Worm (Caenorhabditis elegans) whole organism, early embryonic: ENCODE data around the gene H06H21.8.

Source experiments
- ama-1 ChIP-seq: fragments of 150-350 bp; optimal IDR thresholded peaks from 2 replicates; lab custom pipeline; 2014
- flt-1 ChIP-seq: fragments of 200-800 bp; sonication (Bioruptor generic); IDR thresholded peaks from 2 replicates; pipeline ENCODE4 v1.3.6; 2022; ENCODE audit warnings: missing genetic modification characterization, missing compliant biosample characterization
- hmg-4 ChIP-seq: fragments of 200-800 bp; sonication (Bioruptor generic); optimal IDR thresholded peaks from 2 replicates; lab custom pipeline; 2018; ENCODE audit warnings: mild to moderate bottlenecking, missing genetic modification characterization, missing compliant biosample characterization
- hnd-1 ChIP-seq: sonication (generic microtip); optimal IDR thresholded peaks from 2 replicates; lab custom pipeline; 2016; ENCODE audit warnings: missing genetic modification characterization, missing compliant biosample characterization
- pes-1 ChIP-seq: fragments of 200-800 bp; sonication (Bioruptor generic); IDR thresholded peaks from 2 replicates; pipeline ENCODE4 v1.3.6; 2022; ENCODE audit warnings: missing genetic modification reagents, missing genetic modification characterization, missing compliant biosample characterization
- scrt-1 ChIP-seq: fragments of 200-800 bp; sonication (Bioruptor generic); IDR thresholded peaks from 2 replicates; pipeline ENCODE4 v1.3.6; 2022; ENCODE audit warnings: missing genetic modification characterization, missing compliant biosample characterization
- sea-1 ChIP-seq: fragments of 200-800 bp; sonication (Bioruptor generic); conservative IDR thresholded peaks from 2 replicates; pipeline ENCODE4 v1.3.6; 2022; ENCODE audit warnings: missing genetic modification characterization, missing compliant biosample characterization
- tra-4 ChIP-seq: sonication (generic microtip); optimal IDR thresholded peaks from 2 replicates; lab custom pipeline; 2017; ENCODE audit warnings: missing genetic modification characterization, missing compliant biosample characterization

ce11 chrIV:4776501-4776900 lies 44.4 kb downstream of the H06H21.8 start:
- TF ChIP-seq flt-1 (GFP tag; lab: Robert Waterston, UW) (no peak), ama-1 (lab: Kevin White, UChicago) (no peak), hmg-4 (no peak), scrt-1 (GFP tag; lab: Robert Waterston, UW) (no peak), sea-1 (GFP tag; lab: Robert Waterston, UW) (no peak), tra-4 (tag; lab: Kevin White, UChicago) (no peak), hnd-1 (tag; lab: Kevin White, UChicago) (no peak), pes-1 (no peak)
